Worm (Caenorhabditis elegans) whole organism, early embryonic: ENCODE results near the gene B0244.10.

ENCODE experiments used
- B0310.2 ChIP-seq: sonication (generic microtip); optimal IDR thresholded peaks from 2 replicates; lab custom pipeline; 2016; ENCODE audit warnings: mild to moderate bottlenecking, missing genetic modification characterization, missing compliant biosample characterization
- F13C5.2 ChIP-seq: sonication (generic microtip); optimal IDR thresholded peaks from 2 replicates; lab custom pipeline; 2017; ENCODE audit warnings: mild to moderate bottlenecking, missing genetic modification characterization, inconsistent platforms, missing compliant biosample characterization
- aly-1 ChIP-seq: sonication (generic microtip); optimal IDR thresholded peaks from 2 replicates; lab custom pipeline; 2016; ENCODE audit warnings: missing genetic modification characterization, missing compliant biosample characterization
- ama-1 ChIP-seq: fragments of 150-350 bp; optimal IDR thresholded peaks from 2 replicates; lab custom pipeline; 2014
- ceh-13 ChIP-seq: fragments of 200-800 bp; sonication (Bioruptor generic); optimal IDR thresholded peaks from 2 replicates; lab custom pipeline; 2018; ENCODE audit warnings: mild to moderate bottlenecking, missing genetic modification characterization, missing compliant biosample characterization
- ceh-36 ChIP-seq: sonication (generic microtip); optimal IDR thresholded peaks from 2 replicates; lab custom pipeline; 2016; ENCODE audit warnings: missing genetic modification characterization, inconsistent platforms, missing compliant biosample characterization
- ets-7 ChIP-seq: sonication (generic microtip); optimal IDR thresholded peaks from 2 replicates; lab custom pipeline; 2016; ENCODE audit warnings: missing genotype, missing genetic modification characterization, missing compliant biosample characterization
- flt-1 ChIP-seq: fragments of 200-800 bp; sonication (Bioruptor generic); IDR thresholded peaks from 2 replicates; pipeline ENCODE4 v1.3.6; 2022; ENCODE audit warnings: missing genetic modification characterization, missing compliant biosample characterization
- hmbx-1 ChIP-seq: sonication (generic microtip); optimal IDR thresholded peaks from 2 replicates; lab custom pipeline; 2016; ENCODE audit warnings: mild to moderate bottlenecking, missing genetic modification characterization, missing compliant biosample characterization
- hmg-4 ChIP-seq: fragments of 200-800 bp; sonication (Bioruptor generic); optimal IDR thresholded peaks from 2 replicates; lab custom pipeline; 2018; ENCODE audit warnings: mild to moderate bottlenecking, missing genetic modification characterization, missing compliant biosample characterization
- hnd-1 ChIP-seq: sonication (generic microtip); optimal IDR thresholded peaks from 2 replicates; lab custom pipeline; 2016; ENCODE audit warnings: missing genetic modification characterization, missing compliant biosample characterization
- pes-1 ChIP-seq: fragments of 200-800 bp; sonication (Bioruptor generic); IDR thresholded peaks from 2 replicates; pipeline ENCODE4 v1.3.6; 2022; ENCODE audit warnings: missing genetic modification reagents, missing genetic modification characterization, missing compliant biosample characterization
- scrt-1 ChIP-seq: fragments of 200-800 bp; sonication (Bioruptor generic); IDR thresholded peaks from 2 replicates; pipeline ENCODE4 v1.3.6; 2022; ENCODE audit warnings: missing genetic modification characterization, missing compliant biosample characterization
- sea-1 ChIP-seq: fragments of 200-800 bp; sonication (Bioruptor generic); conservative IDR thresholded peaks from 2 replicates; pipeline ENCODE4 v1.3.6; 2022; ENCODE audit warnings: missing genetic modification characterization, missing compliant biosample characterization
- tbx-11 ChIP-seq: fragments of 200-800 bp; sonication (Bioruptor generic); IDR thresholded peaks from 2 replicates; pipeline ENCODE4 v1.3.6; 2022; ENCODE audit warnings: missing genetic modification characterization, missing compliant biosample characterization
- tbx-37 ChIP-seq: fragments of 200-800 bp; sonication (Bioruptor generic); conservative IDR thresholded peaks from 2 replicates; pipeline ENCODE4 v1.3.6; 2022; ENCODE audit warnings: missing genetic modification reagents, missing genetic modification characterization, missing compliant biosample characterization
- tra-4 ChIP-seq: sonication (generic microtip); optimal IDR thresholded peaks from 2 replicates; lab custom pipeline; 2017; ENCODE audit warnings: missing genetic modification characterization, missing compliant biosample characterization

The B0244.10 gene

DNA sequence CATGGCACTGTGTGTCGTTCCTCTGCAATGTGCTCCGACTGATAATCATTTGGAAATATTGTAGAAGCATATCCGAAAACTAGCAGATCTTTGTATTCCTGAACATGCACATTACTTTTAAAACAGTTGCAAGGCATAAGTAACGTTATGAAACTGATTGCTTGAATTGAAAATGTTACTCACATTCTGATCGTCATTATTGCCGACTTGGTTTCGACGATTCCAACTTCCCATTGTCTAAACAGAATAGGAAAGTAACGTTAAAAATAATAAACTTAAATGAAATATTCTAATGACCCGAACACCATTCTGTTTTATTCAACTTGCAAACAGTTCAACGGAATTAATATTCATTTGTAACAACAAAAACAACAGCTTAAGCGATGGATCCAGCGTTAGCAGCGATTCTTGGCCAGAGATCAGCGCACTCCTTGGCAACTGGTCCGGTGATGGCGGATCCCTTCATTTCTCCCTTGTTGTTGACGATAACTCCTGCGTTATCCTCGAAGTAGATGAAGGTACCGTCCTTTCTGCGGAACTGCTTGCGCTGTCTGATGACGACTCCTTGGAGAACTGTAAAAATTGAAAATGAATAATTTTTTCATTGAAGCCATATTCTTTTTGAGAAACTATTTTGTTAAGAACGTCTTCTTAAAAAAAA lies 29.6 kb upstream of the B0244.10 start, which contains the start of gene swp-1:
Gene swp-1, minus strand, starts transcription at position 298 of the 661 bp plus-strand sequence.
- TF ChIP-seq tra-4 (tag; lab: Kevin White, UChicago) (no peak), ets-7 (tag; lab: Kevin White, UChicago) (no peak), ceh-13 (no peak), ama-1 (lab: Kevin White, UChicago) (peak; percentile 5)

DNA sequence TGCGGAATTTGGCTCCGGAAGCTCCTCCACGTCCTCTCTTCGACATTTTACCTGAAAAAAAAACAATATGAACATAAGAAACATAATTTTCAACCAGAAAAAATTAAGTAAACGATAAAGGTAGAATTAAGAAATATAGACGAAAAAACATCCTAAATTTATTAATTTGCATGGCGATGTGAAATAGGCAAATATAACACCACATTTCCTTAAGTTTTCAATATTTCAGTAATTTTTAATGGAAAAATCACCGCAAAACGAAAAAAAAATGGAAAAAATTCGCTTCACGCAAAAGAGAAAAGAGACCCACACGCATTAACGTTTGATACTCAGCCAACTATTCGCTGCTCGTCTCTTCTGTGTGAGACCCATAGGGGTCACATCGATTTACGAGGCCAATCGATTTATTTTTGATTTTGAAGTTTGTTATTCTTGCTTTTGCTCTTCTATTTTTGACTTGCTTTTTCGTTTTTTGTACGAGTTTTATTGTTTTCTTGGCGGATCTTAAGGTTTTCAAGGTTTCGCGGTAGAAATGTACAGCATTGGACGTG lies 28.8 kb upstream of the B0244.10 start, which contains the start of gene rpl-23:
Gene rpl-23, minus strand, starts transcription at position 51 of the 551 bp plus-strand sequence.
- no peak for TF ChIP-seq ama-1 (lab: Kevin White, UChicago)
- TF ChIP-seq pes-1 (GFP tag; lab: Robert Waterston, UW): no peak
- peak; percentile 54 for TF ChIP-seq F13C5.2 (tag; lab: Kevin White, UChicago)
- 0 out of 2 replicates have a peak, but pooled peaks have one; percentile 14 for TF ChIP-seq tbx-37 (GFP tag; lab: Robert Waterston, UW)
- no peak for TF ChIP-seq ceh-36 (tag; lab: Kevin White, UChicago)
- no peak for TF ChIP-seq B0310.2 (tag; lab: Kevin White, UChicago)
- no peak for TF ChIP-seq scrt-1 (GFP tag; lab: Robert Waterston, UW)
- TF ChIP-seq hmbx-1 (tag; lab: Kevin White, UChicago): no peak
- TF ChIP-seq tbx-11 (GFP tag; lab: Robert Waterston, UW): no peak

ce11 chrIII:5707546-5707945 lies 27.4 kb upstream of the B0244.10 start:
- TF ChIP-seq pes-1 (GFP tag; lab: Robert Waterston, UW) (no peak), tbx-11 (GFP tag; lab: Robert Waterston, UW) (no peak), ama-1 (lab: Kevin White, UChicago) (no peak), B0310.2 (tag; lab: Kevin White, UChicago) (no peak), ceh-36 (tag; lab: Kevin White, UChicago) (no peak), hnd-1 (no peak), scrt-1 (GFP tag; lab: Robert Waterston, UW) (no peak), hmbx-1 (tag; lab: Kevin White, UChicago) (no peak), hmg-4 (GFP tag; lab: Kevin White, UChicago) (no peak), tbx-37 (GFP tag; lab: Robert Waterston, UW) (no peak), ets-7 (tag; lab: Kevin White, UChicago) (no peak), flt-1 (GFP tag; lab: Robert Waterston, UW) (no peak), F13C5.2 (tag; lab: Kevin White, UChicago) (no peak), tra-4 (tag; lab: Kevin White, UChicago) (no peak), sea-1 (GFP tag; lab: Robert Waterston, UW) (no peak), ceh-13 (no peak), aly-1 (tag; lab: Kevin White, UChicago) (no peak)

- TF ChIP-seq flt-1 (GFP tag; lab: Robert Waterston, UW) (no peak), ets-7 (tag; lab: Kevin White, UChicago) (no peak), ceh-36 (tag; lab: Kevin White, UChicago) (no peak), hmbx-1 (tag; lab: Kevin White, UChicago) (no peak), B0310.2 (tag; lab: Kevin White, UChicago) (no peak)
These were observed 26.9 kb upstream of the B0244.10 start for ce11 chrIII:5708024-5708423.

DNA sequence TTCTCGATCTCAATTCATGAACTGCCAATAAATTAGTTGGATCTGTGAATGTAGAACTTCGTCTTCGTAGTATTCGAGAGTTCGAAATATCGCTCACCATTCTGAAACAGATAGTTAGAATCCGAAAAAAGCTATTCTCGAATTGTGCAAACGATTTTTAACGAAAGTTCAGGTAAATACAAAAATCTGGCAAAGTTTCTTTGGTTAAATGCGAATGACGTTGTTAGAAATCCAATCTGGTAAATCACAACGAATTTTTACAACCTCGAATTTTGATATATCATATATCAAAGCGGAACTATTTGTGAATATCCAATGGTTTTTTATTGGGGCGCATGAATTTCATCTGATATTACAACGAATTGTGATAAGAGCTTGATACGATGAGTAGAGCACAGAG lies 25.7 kb upstream of the B0244.10 start, which contains the start of gene hpo-28:
Gene hpo-28, minus strand, starts transcription at position 101 of the 400 bp plus-strand sequence.
- TF ChIP-seq ceh-36 (tag; lab: Kevin White, UChicago) (no peak), ets-7 (tag; lab: Kevin White, UChicago) (no peak), scrt-1 (GFP tag; lab: Robert Waterston, UW) (no peak), flt-1 (GFP tag; lab: Robert Waterston, UW) (no peak), ama-1 (lab: Kevin White, UChicago) (no peak)

- no peak for TF ChIP-seq B0310.2 (tag; lab: Kevin White, UChicago)
- no peak for TF ChIP-seq F13C5.2 (tag; lab: Kevin White, UChicago)
- no peak for TF ChIP-seq scrt-1 (GFP tag; lab: Robert Waterston, UW)
- TF ChIP-seq hnd-1: no peak
- no peak for TF ChIP-seq ceh-13
- TF ChIP-seq ceh-36 (tag; lab: Kevin White, UChicago): no peak
- no peak for TF ChIP-seq tbx-11 (GFP tag; lab: Robert Waterston, UW)
- TF ChIP-seq ets-7 (tag; lab: Kevin White, UChicago): no peak
- no peak for TF ChIP-seq hmbx-1 (tag; lab: Kevin White, UChicago)
- no peak for TF ChIP-seq ama-1 (lab: Kevin White, UChicago)
- TF ChIP-seq tbx-37 (GFP tag; lab: Robert Waterston, UW): no peak
- TF ChIP-seq sea-1 (GFP tag; lab: Robert Waterston, UW): no peak
- TF ChIP-seq tra-4 (tag; lab: Kevin White, UChicago): no peak
These were observed 24.9 kb upstream of the B0244.10 start, which contains the start of gene B0336.12 for ce11 chrIII:5710045-5710444. Gene B0336.12 (minus strand): TSS chrIII:5710145.

DNA sequence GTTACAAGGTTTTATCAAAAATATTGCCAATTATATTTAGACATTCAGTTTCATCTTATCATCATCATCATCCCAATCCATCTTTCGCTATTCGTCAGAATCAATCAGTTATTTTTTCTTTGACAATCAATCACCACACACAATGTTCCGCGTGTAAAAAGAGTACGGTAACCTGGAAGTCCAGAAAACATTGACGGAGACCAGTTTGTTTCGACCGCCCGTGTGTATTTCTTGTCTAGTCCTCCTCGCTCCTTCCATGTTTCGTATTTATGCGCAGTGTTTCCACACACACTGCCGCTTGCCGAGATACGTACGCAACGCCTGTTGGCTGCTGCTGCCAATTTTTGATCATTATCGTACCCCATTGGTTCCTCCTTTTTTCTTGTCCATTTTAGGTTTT lies 24.3 kb upstream of the B0244.10 start:
- no peak for TF ChIP-seq hmbx-1 (tag; lab: Kevin White, UChicago)
- peak; percentile 3 for TF ChIP-seq aly-1 (tag; lab: Kevin White, UChicago)
- no peak for TF ChIP-seq tra-4 (tag; lab: Kevin White, UChicago)
- no peak for TF ChIP-seq tbx-37 (GFP tag; lab: Robert Waterston, UW)
- no peak for TF ChIP-seq F13C5.2 (tag; lab: Kevin White, UChicago)
- no peak for TF ChIP-seq flt-1 (GFP tag; lab: Robert Waterston, UW)
- no peak for TF ChIP-seq scrt-1 (GFP tag; lab: Robert Waterston, UW)
- no peak for TF ChIP-seq hmg-4 (GFP tag; lab: Kevin White, UChicago)
- TF ChIP-seq ceh-36 (tag; lab: Kevin White, UChicago): no peak
- no peak for TF ChIP-seq pes-1 (GFP tag; lab: Robert Waterston, UW)
- no peak for TF ChIP-seq ceh-13
- TF ChIP-seq tbx-11 (GFP tag; lab: Robert Waterston, UW): no peak
- 0 out of 2 replicates have a peak, but pooled peaks have one; percentile 26 for TF ChIP-seq sea-1 (GFP tag; lab: Robert Waterston, UW)
- no peak for TF ChIP-seq ets-7 (tag; lab: Kevin White, UChicago)
- no peak for TF ChIP-seq hnd-1
